In the genomic region with DNA sequence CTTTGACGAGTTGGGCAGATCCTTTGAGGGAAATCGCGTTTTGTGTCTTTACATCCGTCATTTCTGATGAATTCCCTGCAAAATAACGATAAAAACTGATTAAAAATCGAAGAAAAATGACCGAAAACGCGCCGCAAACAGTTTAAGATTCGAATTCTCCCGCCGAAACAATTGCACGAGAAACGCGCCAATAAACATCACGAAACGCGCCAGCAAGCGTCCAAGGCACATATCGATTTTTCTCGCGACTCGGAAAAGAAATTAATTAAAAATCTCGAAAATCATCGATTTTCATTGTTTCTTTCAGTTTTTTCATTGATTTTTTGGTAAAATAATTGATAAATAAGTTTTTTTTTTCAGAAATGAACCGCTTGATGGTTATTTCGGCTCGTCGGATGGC, we compare ENCODE assay signal across 8 worm cellular contexts.
TF ChIP-seq lines count a peak whose summit lies in the region.

A gene (minus strand): TSS at position 176 of the 400 bp plus-strand sequence.
A gene (plus strand): TSS at position 361 of the 400 bp plus-strand sequence.

TF ChIP-seq in whole organism, L1 larva, 84 proteins besides CTCF, POLR2A, EP300 and RAD21 (continues in another document):
- TF ChIP-seq mep-1 (tag; optimal IDR thresholded peaks at IDR 0.05; lab: Kevin White, UChicago) (peak; percentile 96), dpl-1 (GFP tag; optimal IDR thresholded peaks at IDR 0.05; lab: Kevin White, UChicago) (peak; percentile 92 to 94 (median 94)), nhr-85 (tag; lab: Kevin White, UChicago) (peak; percentile 84), fkh-8 (tag; optimal IDR thresholded peaks at IDR 0.05; lab: Kevin White, UChicago) (peak; percentile 72), nhr-90 (tag; optimal IDR thresholded peaks at IDR 0.05; lab: Kevin White, UChicago; ENCODE audit: poor library complexity) (peak; percentile 81), nhr-77 (tag; optimal IDR thresholded peaks at IDR 0.05; lab: Kevin White, UChicago) (peak; percentile 43), fos-1 (tag; optimal IDR thresholded peaks at IDR 0.05; lab: Kevin White, UChicago) (peak; percentile 50), mef-2 (tag; optimal IDR thresholded peaks at IDR 0.05; lab: Kevin White, UChicago) (no peak), egl-13 (tag; optimal IDR thresholded peaks at IDR 0.05; lab: Kevin White, UChicago) (peak; percentile 55), efl-3 (GFP tag; optimal IDR thresholded peaks at IDR 0.05; lab: Kevin White, UChicago) (no peak), irx-1 (tag; optimal IDR thresholded peaks at IDR 0.05; lab: Kevin White, UChicago) (peak; percentile 73)

TF ChIP-seq in whole organism, L2 larva, 48 proteins besides CTCF, POLR2A, EP300 and RAD21 (continues in another document):
- TF ChIP-seq blmp-1 (tag; optimal IDR thresholded peaks at IDR 0.05; lab: Kevin White, UChicago; ENCODE audit: insufficient read depth) (no peak), lin-11 (tag; optimal IDR thresholded peaks at IDR 0.05; lab: Kevin White, UChicago) (peak; percentile 68), sem-4 (tag; optimal IDR thresholded peaks at IDR 0.05; lab: Kevin White, UChicago) (peak; percentile 38), ama-1 (optimal IDR thresholded peaks at IDR 0.05; lab: Kevin White, UChicago) (no peak), lin-39 (tag; optimal IDR thresholded peaks at IDR 0.05; lab: Kevin White, UChicago) (no peak), unc-55 (GFP tag; optimal IDR thresholded peaks at IDR 0.05; lab: Kevin White, UChicago) (peak; percentile 86), gmeb-1 (tag; optimal IDR thresholded peaks at IDR 0.05; lab: Kevin White, UChicago) (peak; percentile 93), fos-1 (tag; optimal IDR thresholded peaks at IDR 0.05; lab: Kevin White, UChicago) (peak; percentile 33), nhr-237 (tag; optimal IDR thresholded peaks at IDR 0.05; lab: Kevin White, UChicago) (no peak), aly-2 (tag; optimal IDR thresholded peaks at IDR 0.05; lab: Kevin White, UChicago) (no peak), peb-1 (tag; optimal IDR thresholded peaks at IDR 0.05; lab: Kevin White, UChicago) (no peak)

TF ChIP-seq in whole organism, L3 larva, 47 proteins besides CTCF, POLR2A, EP300 and RAD21 (continues in another document):
- TF ChIP-seq nfya-1 (tag; optimal IDR thresholded peaks at IDR 0.05; lab: Kevin White, UChicago; ENCODE audit: insufficient read depth), result peak; percentile 83
- TF ChIP-seq jun-1 (tag; optimal IDR thresholded peaks at IDR 0.05; lab: Kevin White, UChicago), result peak; percentile 38
- no peak for TF ChIP-seq fos-1 (tag; optimal IDR thresholded peaks at IDR 0.05; lab: Kevin White, UChicago)
- peak; percentile 33 for TF ChIP-seq R02D3.7 (tag; optimal IDR thresholded peaks at IDR 0.05; lab: Kevin White, UChicago)
- TF ChIP-seq lin-39 (tag; optimal IDR thresholded peaks at IDR 0.05; lab: Kevin White, UChicago), result peak; percentile 40
- no peak for TF ChIP-seq unc-62 (GFP tag; optimal IDR thresholded peaks at IDR 0.05; lab: Kevin White, UChicago)
- TF ChIP-seq mdl-1 (tag; optimal IDR thresholded peaks at IDR 0.05; lab: Kevin White, UChicago), result no peak
- peak; percentile 76 for TF ChIP-seq pha-4 (tag; optimal IDR thresholded peaks at IDR 0.05; lab: Kevin White, UChicago)
- TF ChIP-seq ZK546.5 (tag; optimal IDR thresholded peaks at IDR 0.05; lab: Kevin White, UChicago), result no peak
- no peak for TF ChIP-seq ztf-4 (tag; optimal IDR thresholded peaks at IDR 0.05; lab: Kevin White, UChicago)
- TF ChIP-seq lsy-12 (tag; optimal IDR thresholded peaks at IDR 0.05; lab: Kevin White, UChicago), result no peak

TF ChIP-seq in whole organism, L4 larva, 104 proteins besides CTCF, POLR2A, EP300 and RAD21 (continues in another document):
- TF ChIP-seq daf-12 (tag; optimal IDR thresholded peaks at IDR 0.05; lab: Kevin White, UChicago), result no peak
- peak; percentile 64 for TF ChIP-seq ceh-20 (GFP tag; IDR thresholded peaks at IDR 0.05; lab: Robert Waterston, UW)
- TF ChIP-seq T20F7.1 (GFP tag; optimal IDR thresholded peaks at IDR 0.05; lab: Kevin White, UChicago), result peak; percentile 76
- peak; percentile 74 for TF ChIP-seq lin-13 (GFP tag; optimal IDR thresholded peaks at IDR 0.05; lab: Kevin White, UChicago)
- peak; percentile 42 for TF ChIP-seq nhr-102 (tag; optimal IDR thresholded peaks at IDR 0.05; lab: Kevin White, UChicago)
- TF ChIP-seq ZK546.5 (tag; optimal IDR thresholded peaks at IDR 0.05; lab: Kevin White, UChicago), result no peak
- TF ChIP-seq ctbp-1 (GFP tag; IDR thresholded peaks at IDR 0.05; lab: Robert Waterston, UW), result no peak
- no peak for TF ChIP-seq tag-97 (GFP tag; IDR thresholded peaks at IDR 0.05; lab: Robert Waterston, UW)
- no peak for TF ChIP-seq lim-7 (GFP tag; IDR thresholded peaks at IDR 0.05; lab: Robert Waterston, UW)
- TF ChIP-seq rbr-2 (tag; optimal IDR thresholded peaks at IDR 0.05; lab: Kevin White, UChicago), result peak; percentile 64
- peak; percentile 92 for TF ChIP-seq dpl-1 (GFP tag; optimal IDR thresholded peaks at IDR 0.05; lab: Kevin White, UChicago)

TF ChIP-seq in whole organism, late embryonic, 69 proteins besides CTCF, POLR2A, EP300 and RAD21 (continues in another document):
- TF ChIP-seq tbx-7 (tag; optimal IDR thresholded peaks at IDR 0.05; lab: Kevin White, UChicago), result no peak
- TF ChIP-seq unc-3 (GFP tag; conservative IDR thresholded peaks at IDR 0.05; lab: Robert Waterston, UW), result no peak
- TF ChIP-seq unc-3 (tag; optimal IDR thresholded peaks at IDR 0.05; lab: Kevin White, UChicago), result no peak
- TF ChIP-seq ceh-30 (tag; optimal IDR thresholded peaks at IDR 0.05; lab: Kevin White, UChicago), result no peak
- TF ChIP-seq lim-6 (tag; optimal IDR thresholded peaks at IDR 0.05; lab: Kevin White, UChicago), result no peak
- TF ChIP-seq ahr-1 (tag; optimal IDR thresholded peaks at IDR 0.05; lab: Kevin White, UChicago), result no peak
- no peak for TF ChIP-seq ceh-9 (tag; optimal IDR thresholded peaks at IDR 0.05; lab: Kevin White, UChicago)
- TF ChIP-seq K02D7.2 (tag; optimal IDR thresholded peaks at IDR 0.05; lab: Kevin White, UChicago), result no peak
- TF ChIP-seq ets-4 (tag; optimal IDR thresholded peaks at IDR 0.05; lab: Kevin White, UChicago), result no peak
- TF ChIP-seq ztf-16 (tag; optimal IDR thresholded peaks at IDR 0.05; lab: Kevin White, UChicago), result no peak
- no peak for TF ChIP-seq Y22D7AL.16 (tag; optimal IDR thresholded peaks at IDR 0.05; lab: Kevin White, UChicago)
- peak; percentile 47 for TF ChIP-seq unc-55 (GFP tag; optimal IDR thresholded peaks at IDR 0.05; lab: Kevin White, UChicago)

TF ChIP-seq in whole organism, midembryonic, 9 proteins besides CTCF, POLR2A, EP300 and RAD21:
- no peak for TF ChIP-seq ztf-29 (GFP tag; IDR thresholded peaks at IDR 0.05; lab: Robert Waterston, UW)
- TF ChIP-seq ztf-23 (GFP tag; IDR thresholded peaks at IDR 0.05; lab: Robert Waterston, UW), result no peak
- TF ChIP-seq tab-1 (GFP tag; IDR thresholded peaks at IDR 0.05; lab: Robert Waterston, UW), result no peak
- TF ChIP-seq cog-1 (tag; optimal IDR thresholded peaks at IDR 0.05; lab: Kevin White, UChicago), result no peak
- 0 out of 2 replicates have a peak, but pooled peaks have one; percentile 40 for TF ChIP-seq flt-1 (GFP tag; IDR thresholded peaks at IDR 0.05; lab: Robert Waterston, UW)
- TF ChIP-seq T22C8.4 (GFP tag; IDR thresholded peaks at IDR 0.05; lab: Robert Waterston, UW), result peak; percentile 85
- TF ChIP-seq ref-1 (GFP tag; conservative IDR thresholded peaks at IDR 0.05; lab: Robert Waterston, UW), result no peak
- no peak for TF ChIP-seq klf-2 (GFP tag; conservative IDR thresholded peaks at IDR 0.05; lab: Robert Waterston, UW)

TF ChIP-seq in whole organism, mixed stage, embryonic, 35 proteins besides CTCF, POLR2A, EP300 and RAD21 (continues in another document):
- TF ChIP-seq sem-2 (GFP tag; optimal IDR thresholded peaks at IDR 0.05; lab: Kevin White, UChicago) (no peak), nhr-12 (tag; optimal IDR thresholded peaks at IDR 0.05; lab: Kevin White, UChicago) (no peak), blmp-1 (tag; optimal IDR thresholded peaks at IDR 0.05; lab: Kevin White, UChicago) (no peak), lin-13 (tag; optimal IDR thresholded peaks at IDR 0.05; lab: Kevin White, UChicago) (peak; percentile 82), M03D4.4 (tag; optimal IDR thresholded peaks at IDR 0.05; lab: Kevin White, UChicago) (no peak), zip-8 (tag; optimal IDR thresholded peaks at IDR 0.05; lab: Kevin White, UChicago) (no peak), mab-5 (tag; optimal IDR thresholded peaks at IDR 0.05; lab: Kevin White, UChicago) (no peak), cnd-1 (tag; optimal IDR thresholded peaks at IDR 0.05; lab: Kevin White, UChicago) (no peak), ces-1 (GFP tag; optimal IDR thresholded peaks at IDR 0.05; lab: Kevin White, UChicago) (peak; percentile 83), lsy-2 (tag; optimal IDR thresholded peaks at IDR 0.05; lab: Kevin White, UChicago) (peak; percentile 78), sptf-1 (tag; optimal IDR thresholded peaks at IDR 0.05; lab: Kevin White, UChicago) (no peak), mep-1 (tag; optimal IDR thresholded peaks at IDR 0.05; lab: Kevin White, UChicago) (peak; percentile 61), pha-4 (tag; optimal IDR thresholded peaks at IDR 0.05; lab: Kevin White, UChicago) (peak; percentile 74), ham-2 (GFP tag; optimal IDR thresholded peaks at IDR 0.05; lab: Kevin White, UChicago) (no peak), snpc-4 (tag; optimal IDR thresholded peaks at IDR 0.05; lab: Kevin White, UChicago) (no peak), bed-3 (GFP tag; optimal IDR thresholded peaks at IDR 0.05; lab: Kevin White, UChicago) (no peak)

TF ChIP-seq in whole organism, young adult, 124 proteins besides CTCF, POLR2A, EP300 and RAD21 (continues in another document):
- TF ChIP-seq egrh-3 (GFP tag; IDR thresholded peaks at IDR 0.05; lab: Robert Waterston, UW) (no peak), F10E7.11 (tag; optimal IDR thresholded peaks at IDR 0.05; lab: Kevin White, UChicago) (no peak), ceh-79 (tag; optimal IDR thresholded peaks at IDR 0.05; lab: Kevin White, UChicago) (no peak), ekl-4 (GFP tag; IDR thresholded peaks at IDR 0.05; lab: Robert Waterston, UW) (peak; percentile 52; the same call in 1 of the 2 replicates), attf-5 (GFP tag; optimal IDR thresholded peaks at IDR 0.05; lab: Kevin White, UChicago) (peak; percentile 83), ceh-91 (GFP tag; IDR thresholded peaks at IDR 0.05; lab: Robert Waterston, UW) (peak; percentile 75; the same call in 1 of the 2 replicates), F23B12.7 (tag; optimal IDR thresholded peaks at IDR 0.05; lab: Kevin White, UChicago; ENCODE audit: insufficient read depth) (peak; percentile 9), chd-7 (tag; optimal IDR thresholded peaks at IDR 0.05; lab: Kevin White, UChicago) (no peak), lag-1 (GFP tag; IDR thresholded peaks at IDR 0.05; lab: Robert Waterston, UW) (no peak), attf-6 (GFP tag; IDR thresholded peaks at IDR 0.05; lab: Robert Waterston, UW) (0 out of 2 replicates have a peak, but pooled peaks have one; percentile 26), snpc-4 (GFP tag; optimal IDR thresholded peaks at IDR 0.05; lab: Kevin White, UChicago) (no peak), snpc-4 (tag; optimal IDR thresholded peaks at IDR 0.05; lab: Kevin White, UChicago) (peak in 3 of 4 experiments; percentile 33 to 44 (median 36)), madf-10 (tag; optimal IDR thresholded peaks at IDR 0.05; lab: Kevin White, UChicago) (no peak), dpl-1 (GFP tag; optimal IDR thresholded peaks at IDR 0.05; lab: Kevin White, UChicago) (peak; percentile 77), F39B2.1 (GFP tag; IDR thresholded peaks at IDR 0.05; lab: Robert Waterston, UW) (no peak)
